Worm (Caenorhabditis elegans) whole organism, late embryonic: ENCODE measurements around the gene R02D5.7.

Source experiments
- C08G9.2 ChIP-seq: sonication (generic microtip); optimal IDR thresholded peaks from 2 replicates; lab custom pipeline; 2016; ENCODE audit warnings: mild to moderate bottlenecking, missing genetic modification characterization, moderate library complexity, missing compliant biosample characterization
- K02D7.2 ChIP-seq: sonication (generic microtip); optimal IDR thresholded peaks from 2 replicates; lab custom pipeline; 2017; ENCODE audit warnings: mild to moderate bottlenecking, missing genetic modification characterization, missing compliant biosample characterization
- K09A11.1 ChIP-seq: sonication (generic microtip); optimal IDR thresholded peaks from 2 replicates; lab custom pipeline; 2017; ENCODE audit warnings: antibody characterized with exemption, mild to moderate bottlenecking, missing genetic modification characterization, missing compliant biosample characterization; ENCODE audit not compliant: insufficient read depth
- T23F11.4 ChIP-seq: fragments of 200-800 bp; sonication (Bioruptor generic); optimal IDR thresholded peaks from 2 replicates; lab custom pipeline; 2018; ENCODE audit warnings: mild to moderate bottlenecking, missing genetic modification characterization, missing compliant biosample characterization
- Y22D7AL.16 ChIP-seq: sonication (generic microtip); optimal IDR thresholded peaks from 2 replicates; lab custom pipeline; 2016; ENCODE audit warnings: missing genetic modification characterization, missing compliant biosample characterization
- ceh-18 ChIP-seq: sonication (generic microtip); optimal IDR thresholded peaks from 2 replicates; lab custom pipeline; 2016; ENCODE audit warnings: missing genetic modification characterization, missing compliant biosample characterization
- ceh-19 ChIP-seq: fragments of 200-800 bp; sonication (Bioruptor generic); optimal IDR thresholded peaks from 2 replicates; lab custom pipeline; 2018; ENCODE audit warnings: mild to moderate bottlenecking, missing genetic modification characterization, missing compliant biosample characterization
- ceh-22 ChIP-seq: sonication (generic microtip); optimal IDR thresholded peaks from 2 replicates; lab custom pipeline; 2017; ENCODE audit warnings: missing biosample characterization, missing genetic modification characterization
- ceh-30 ChIP-seq: fragments of 150-350 bp; optimal IDR thresholded peaks from 2 replicates; lab custom pipeline; 2014; ENCODE audit warnings: missing biosample characterization, missing genetic modification characterization
- ceh-31 ChIP-seq: sonication (generic microtip); optimal IDR thresholded peaks from 2 replicates; lab custom pipeline; 2016; ENCODE audit warnings: missing genetic modification characterization, missing compliant biosample characterization
- ceh-34 ChIP-seq: sonication (generic microtip); optimal IDR thresholded peaks from 2 replicates; lab custom pipeline; 2016; ENCODE audit warnings: mild to moderate bottlenecking, missing genetic modification characterization, missing compliant biosample characterization
- ceh-6 ChIP-seq: fragments of 200-800 bp; sonication (Bioruptor generic); optimal IDR thresholded peaks from 2 replicates; lab custom pipeline; 2018; ENCODE audit warnings: mild to moderate bottlenecking, missing genetic modification characterization, missing compliant biosample characterization
- elt-2 ChIP-seq: sonication (generic microtip); optimal IDR thresholded peaks from 2 replicates; lab custom pipeline; 2016; ENCODE audit warnings: missing genetic modification reagents, missing genetic modification characterization, missing compliant biosample characterization
- elt-4 ChIP-seq: sonication (generic microtip); optimal IDR thresholded peaks from 2 replicates; lab custom pipeline; 2016; ENCODE audit warnings: missing genetic modification characterization, missing compliant biosample characterization
- ets-4 ChIP-seq: sonication (generic microtip); optimal IDR thresholded peaks from 2 replicates; lab custom pipeline; 2016; ENCODE audit warnings: missing genetic modification characterization, missing compliant biosample characterization
- eyg-1 ChIP-seq: sonication (generic microtip); optimal IDR thresholded peaks from 2 replicates; lab custom pipeline; 2016; ENCODE audit warnings: missing genotype, missing genetic modification characterization, missing compliant biosample characterization
- fax-1 ChIP-seq: sonication (generic microtip); optimal IDR thresholded peaks from 2 replicates; lab custom pipeline; 2016; ENCODE audit warnings: missing genotype, missing genetic modification characterization, missing compliant biosample characterization
- fkh-6 ChIP-seq: sonication (generic microtip); optimal IDR thresholded peaks from 2 replicates; lab custom pipeline; 2016; ENCODE audit warnings: missing genetic modification characterization, missing compliant biosample characterization
- hlh-13 ChIP-seq: fragments of 200-800 bp; sonication (Bioruptor generic); optimal IDR thresholded peaks from 2 replicates; lab custom pipeline; 2018; ENCODE audit warnings: mild to moderate bottlenecking, missing genetic modification characterization, missing compliant biosample characterization
- hlh-15 ChIP-seq: sonication (generic microtip); optimal IDR thresholded peaks from 2 replicates; lab custom pipeline; 2016; ENCODE audit warnings: missing genetic modification characterization, missing compliant biosample characterization
- hlh-30 ChIP-seq: sonication (generic microtip); optimal IDR thresholded peaks from 2 replicates; lab custom pipeline; 2017; ENCODE audit warnings: antibody characterized with exemption, missing genetic modification characterization, missing compliant biosample characterization; ENCODE audit not compliant: insufficient read depth
- hlh-6 ChIP-seq: sonication (generic microtip); optimal IDR thresholded peaks from 2 replicates; lab custom pipeline; 2016; ENCODE audit warnings: missing genotype, missing genetic modification characterization, missing compliant biosample characterization
- hlh-8 ChIP-seq: sonication (generic microtip); optimal IDR thresholded peaks from 2 replicates; lab custom pipeline; 2016; ENCODE audit warnings: missing genotype, missing genetic modification characterization, missing compliant biosample characterization
- mec-3 ChIP-seq: sonication (generic microtip); optimal IDR thresholded peaks from 2 replicates; lab custom pipeline; 2016; ENCODE audit warnings: borderline replicate concordance, missing genetic modification characterization, missing compliant biosample characterization
- nhr-11 ChIP-seq: fragments of 150-350 bp; optimal IDR thresholded peaks from 2 replicates; lab custom pipeline; 2014; ENCODE audit warnings: missing biosample characterization, missing genetic modification characterization
- pag-3 ChIP-seq: sonication (generic microtip); optimal IDR thresholded peaks from 2 replicates; lab custom pipeline; 2016; ENCODE audit warnings: missing compliant biosample characterization, missing genetic modification characterization, borderline replicate concordance
- pat-9 ChIP-seq: fragments of 200-800 bp; sonication (Bioruptor generic); optimal IDR thresholded peaks from 2 replicates; lab custom pipeline; 2018; ENCODE audit warnings: mild to moderate bottlenecking, missing genetic modification characterization, moderate library complexity, missing compliant biosample characterization
- pha-2 ChIP-seq: sonication (generic microtip); optimal IDR thresholded peaks from 2 replicates; lab custom pipeline; 2017; ENCODE audit warnings: mild to moderate bottlenecking, missing genetic modification characterization, missing compliant biosample characterization
- pha-4 ChIP-seq: fragments of 150-350 bp; optimal IDR thresholded peaks from 2 replicates; lab custom pipeline; 2018; ENCODE audit warnings: missing biosample characterization, missing genetic modification reagents, missing genetic modification characterization
- pqm-1 ChIP-seq: sonication (generic microtip); optimal IDR thresholded peaks from 2 replicates; lab custom pipeline; 2016; ENCODE audit warnings: missing genetic modification characterization, missing compliant biosample characterization
- pros-1 ChIP-seq: fragments of 150-350 bp; optimal IDR thresholded peaks from 2 replicates; lab custom pipeline; 2014; ENCODE audit warnings: missing biosample characterization, missing genetic modification reagents, missing genetic modification characterization
- ref-2 ChIP-seq: sonication (generic microtip); optimal IDR thresholded peaks from 2 replicates; lab custom pipeline; 2016; ENCODE audit warnings: missing genetic modification characterization, missing compliant biosample characterization
- rnt-1 ChIP-seq: sonication (generic microtip); optimal IDR thresholded peaks from 2 replicates; lab custom pipeline; 2016; ENCODE audit warnings: missing genetic modification characterization, missing compliant biosample characterization
- sox-2 ChIP-seq: fragments of 200-800 bp; sonication (Bioruptor generic); IDR thresholded peaks from 2 replicates; pipeline ENCODE4 v1.3.6; 2022; ENCODE audit warnings: missing genetic modification reagents, missing genetic modification characterization, missing compliant biosample characterization
- sox-4 ChIP-seq: sonication (generic microtip); optimal IDR thresholded peaks from 2 replicates; lab custom pipeline; 2017; ENCODE audit warnings: mild to moderate bottlenecking, missing genetic modification characterization, inconsistent platforms, missing compliant biosample characterization
- syd-9 ChIP-seq: sonication (generic microtip); optimal IDR thresholded peaks from 2 replicates; lab custom pipeline; 2016; ENCODE audit warnings: mild to moderate bottlenecking, missing genetic modification characterization, moderate library complexity, missing compliant biosample characterization
- tbx-2 ChIP-seq: sonication (generic microtip); optimal IDR thresholded peaks from 2 replicates; lab custom pipeline; 2016; ENCODE audit warnings: missing genetic modification characterization, missing compliant biosample characterization
- unc-3 ChIP-seq, 2 experiments: fragments of 200-800 bp in 1 of 2; sonication (Bioruptor generic) in 1 of 2; sonication (generic microtip) in 1 of 2; conservative IDR thresholded peaks in 1 of 2; optimal IDR thresholded peaks in 1 of 2; 2 replicates each; pipeline versions ENCODE4 v1.3.6 to Lab custom; 2016 to 2022; ENCODE audit warnings: missing compliant biosample characterization in 2 of 2, missing genetic modification characterization in 2 of 2, missing genetic modification reagents in 1 of 2
- unc-42 ChIP-seq: sonication (generic microtip); optimal IDR thresholded peaks from 2 replicates; lab custom pipeline; 2016; ENCODE audit warnings: missing genotype, missing genetic modification characterization, missing compliant biosample characterization
- unc-55 ChIP-seq: sonication (generic microtip); optimal IDR thresholded peaks from 2 replicates; lab custom pipeline; 2017; ENCODE audit warnings: missing biosample characterization, missing genetic modification reagents, missing genetic modification characterization
- zip-5 ChIP-seq: sonication (generic microtip); optimal IDR thresholded peaks from 2 replicates; lab custom pipeline; 2016; ENCODE audit warnings: missing genetic modification characterization, missing compliant biosample characterization

The R02D5.7 gene

ce11 chrV:14508556-14508955 is 27.3 kb upstream of the R02D5.7 start:
- TF ChIP-seq tbx-2 (tag; lab: Kevin White, UChicago) (no peak), mec-3 (no peak), ceh-22 (tag; lab: Kevin White, UChicago) (no peak), K02D7.2 (no peak), hlh-6 (no peak), pha-4 (tag; lab: Kevin White, UChicago) (no peak), unc-55 (no peak), ceh-19 (GFP tag; lab: Kevin White, UChicago) (no peak), Y22D7AL.16 (tag; lab: Kevin White, UChicago) (no peak), ceh-31 (tag; lab: Kevin White, UChicago) (no peak), unc-3 (GFP tag; conservative IDR thresholded peaks at IDR 0.05; lab: Robert Waterston, UW) (no peak), unc-3 (tag; optimal IDR thresholded peaks at IDR 0.05; lab: Kevin White, UChicago) (no peak), ets-4 (tag; lab: Kevin White, UChicago) (no peak), pat-9 (tag; lab: Kevin White, UChicago) (no peak), hlh-30 (tag; lab: Kevin White, UChicago) (no peak), ceh-30 (tag; lab: Kevin White, UChicago) (no peak), pha-2 (tag; lab: Kevin White, UChicago) (no peak), ref-2 (tag; lab: Kevin White, UChicago) (no peak), unc-42 (tag; lab: Kevin White, UChicago) (no peak)

DNA sequence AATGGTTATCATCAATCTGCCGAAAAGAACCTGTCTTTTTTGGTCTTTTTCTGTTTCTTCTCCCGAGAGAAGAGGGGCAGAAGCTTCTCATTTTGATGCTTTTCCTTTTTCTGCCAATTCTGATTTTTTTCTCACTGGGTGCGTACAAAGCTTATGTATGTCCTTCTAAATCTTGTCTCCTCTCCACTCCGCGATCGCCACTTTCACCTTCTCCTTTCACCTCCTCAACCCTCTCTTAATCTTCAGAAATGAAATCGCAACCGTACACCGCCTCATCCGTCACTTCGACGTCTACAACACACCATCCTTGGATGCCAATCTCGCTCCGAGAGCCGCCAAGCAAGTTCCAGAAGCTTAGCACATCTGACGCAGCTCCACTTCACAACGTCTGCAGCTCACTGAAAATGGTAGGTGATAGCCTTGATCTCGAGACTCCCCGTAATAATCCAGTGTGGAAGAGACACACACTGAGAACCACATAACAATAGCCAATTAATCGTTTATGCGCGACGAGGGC is 26.8 kb upstream of the R02D5.7 start, which contains the start of gene R02D5.1:
Gene R02D5.1 (plus strand): TSS at position 245 of the 517 bp plus-strand sequence.
- TF ChIP-seq T23F11.4 (peak; percentile 4), elt-4 (tag; lab: Kevin White, UChicago) (no peak), ref-2 (tag; lab: Kevin White, UChicago) (peak; percentile 77)

ce11 chrV:14506713-14507675 is 25.7 kb upstream of the R02D5.7 start:
- TF ChIP-seq pros-1 (tag; lab: Kevin White, UChicago) (no peak), rnt-1 (tag; lab: Kevin White, UChicago) (peak; percentile 22), unc-55 (peak; percentile 6), elt-2 (tag; lab: Kevin White, UChicago) (peak; percentile 3)

DNA sequence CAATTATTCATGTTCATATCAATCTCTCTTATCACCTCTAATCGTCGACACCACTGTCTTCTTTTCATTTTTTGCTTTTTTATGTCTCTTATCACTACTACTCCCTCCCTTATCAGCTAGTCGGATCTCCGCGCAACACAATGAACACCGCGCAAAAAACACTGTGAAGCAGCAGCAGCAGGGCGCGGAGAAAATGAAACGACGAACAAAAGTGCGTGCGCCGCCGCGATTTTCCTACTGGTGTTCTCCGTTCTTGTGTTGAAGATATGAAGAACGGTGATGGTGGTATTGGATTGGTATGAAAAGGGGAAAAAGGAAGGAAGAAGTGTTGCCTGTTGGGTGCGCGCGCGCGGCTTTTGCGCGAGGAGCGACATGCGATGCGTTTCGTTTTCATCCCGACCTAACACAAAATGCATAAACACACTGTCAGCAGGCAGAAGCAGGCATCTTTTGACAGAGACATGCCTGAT is 24.5 kb upstream of the R02D5.7 start:
- TF ChIP-seq sox-4 (tag; lab: Kevin White, UChicago), result no peak
- TF ChIP-seq ceh-34, result no peak
- no peak for TF ChIP-seq fkh-6 (tag; lab: Kevin White, UChicago)
- no peak for TF ChIP-seq hlh-8 (tag; lab: Kevin White, UChicago)
- TF ChIP-seq rnt-1 (tag; lab: Kevin White, UChicago), result peak; percentile 45
- TF ChIP-seq fax-1 (tag; lab: Kevin White, UChicago), result no peak
- no peak for TF ChIP-seq Y22D7AL.16 (tag; lab: Kevin White, UChicago)
- peak; percentile 16 for TF ChIP-seq C08G9.2 (tag; lab: Kevin White, UChicago)
- TF ChIP-seq eyg-1 (tag; lab: Kevin White, UChicago), result no peak
- TF ChIP-seq ceh-22 (tag; lab: Kevin White, UChicago), result no peak
- TF ChIP-seq ref-2 (tag; lab: Kevin White, UChicago), result peak; percentile 79
- TF ChIP-seq syd-9 (tag; lab: Kevin White, UChicago), result peak; percentile 11
- TF ChIP-seq nhr-11 (tag; lab: Kevin White, UChicago), result no peak
- TF ChIP-seq sox-2 (GFP tag; lab: Robert Waterston, UW), result no peak
- no peak for TF ChIP-seq pag-3 (tag; lab: Kevin White, UChicago)
- TF ChIP-seq hlh-15, result no peak
- TF ChIP-seq pros-1 (tag; lab: Kevin White, UChicago), result no peak
- no peak for TF ChIP-seq pha-4 (tag; lab: Kevin White, UChicago)
- TF ChIP-seq ceh-31 (tag; lab: Kevin White, UChicago), result peak; percentile 10
- no peak for TF ChIP-seq mec-3
- TF ChIP-seq ceh-18, result no peak
- TF ChIP-seq elt-2 (tag; lab: Kevin White, UChicago), result peak; percentile 97
- no peak for TF ChIP-seq ceh-30 (tag; lab: Kevin White, UChicago)
- no peak for TF ChIP-seq K09A11.1 (tag; lab: Kevin White, UChicago)
- TF ChIP-seq zip-5, result no peak
- no peak for TF ChIP-seq ets-4 (tag; lab: Kevin White, UChicago)
- no peak for TF ChIP-seq tbx-2 (tag; lab: Kevin White, UChicago)
- TF ChIP-seq ceh-6 (GFP tag; lab: Kevin White, UChicago), result no peak
- TF ChIP-seq pqm-1 (tag; lab: Kevin White, UChicago), result no peak
- no peak for TF ChIP-seq unc-42 (tag; lab: Kevin White, UChicago)
- TF ChIP-seq hlh-13 (GFP tag; lab: Kevin White, UChicago), result no peak
